Worm (Caenorhabditis elegans) whole organism, early embryonic: ENCODE data around the gene fbxc-23.

Source experiments
- ama-1 ChIP-seq: fragments of 150-350 bp; optimal IDR thresholded peaks from 2 replicates; lab custom pipeline; 2014
- ceh-13 ChIP-seq: fragments of 200-800 bp; sonication (Bioruptor generic); optimal IDR thresholded peaks from 2 replicates; lab custom pipeline; 2018; ENCODE audit warnings: mild to moderate bottlenecking, missing genetic modification characterization, missing compliant biosample characterization
- pes-1 ChIP-seq: fragments of 200-800 bp; sonication (Bioruptor generic); IDR thresholded peaks from 2 replicates; pipeline ENCODE4 v1.3.6; 2022; ENCODE audit warnings: missing genetic modification reagents, missing genetic modification characterization, missing compliant biosample characterization
- sea-1 ChIP-seq: fragments of 200-800 bp; sonication (Bioruptor generic); conservative IDR thresholded peaks from 2 replicates; pipeline ENCODE4 v1.3.6; 2022; ENCODE audit warnings: missing genetic modification characterization, missing compliant biosample characterization

- no peak for TF ChIP-seq pes-1
- no peak for TF ChIP-seq ceh-13 (GFP tag; lab: Kevin White, UChicago)
- TF ChIP-seq ama-1 (lab: Kevin White, UChicago), result no peak
- TF ChIP-seq sea-1 (GFP tag; lab: Robert Waterston, UW), result no peak
These were observed 34.3 kb upstream of the fbxc-23 start, which contains the start of the genes gst-17 and gst-18 for ce11 chrII:13630690-13631089.
